Worm (Caenorhabditis elegans): ENCODE results near the gene K01D12.1.

The K01D12.1 gene

DNA sequence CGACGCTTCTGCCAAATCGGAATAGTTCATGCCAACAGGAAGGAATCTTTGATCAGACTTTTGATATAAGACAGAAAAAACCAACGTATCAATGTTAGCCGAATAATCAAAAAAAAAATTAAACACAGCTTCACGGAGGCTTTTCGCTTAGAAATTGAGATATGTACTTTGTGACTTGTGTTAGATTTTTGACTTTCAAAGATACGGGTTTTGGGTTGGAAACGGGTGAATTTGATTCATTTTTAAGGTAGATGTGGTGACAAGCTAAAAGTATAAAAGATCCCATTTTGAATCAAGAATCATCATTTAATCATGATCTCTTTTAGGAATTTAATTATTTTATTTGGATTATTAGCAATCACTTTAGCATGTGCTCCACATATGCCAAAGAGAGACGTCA is 25.0 kb downstream of the K01D12.1 start, which contains the start of gene K01D12.8:
K01D12.8 (plus strand) TSS at position 301 of the 400 bp plus-strand sequence.
- no peak for TF ChIP-seq dpl-1 (GFP tag; optimal IDR thresholded peaks at IDR 0.05)
- no peak for TF ChIP-seq ceh-40 (GFP tag; IDR thresholded peaks at IDR 0.05)
- no peak for TF ChIP-seq dox-1 (GFP tag; IDR thresholded peaks at IDR 0.05)
- TF ChIP-seq K11D2.4 (GFP tag; IDR thresholded peaks at IDR 0.05): no peak
- TF ChIP-seq nhr-179 (tag; optimal IDR thresholded peaks at IDR 0.05): no peak
- TF ChIP-seq pbrm-1 (GFP tag; IDR thresholded peaks at IDR 0.05): no peak
- TF ChIP-seq hmg-20 (GFP tag; IDR thresholded peaks at IDR 0.05): no peak
- no peak for TF ChIP-seq egl-18 (GFP tag; IDR thresholded peaks at IDR 0.05)
- TF ChIP-seq mel-28 (tag; optimal IDR thresholded peaks at IDR 0.05; ENCODE audit: borderline replicate concordance): no peak
- no peak for TF ChIP-seq Y67H2A.10 (GFP tag; conservative IDR thresholded peaks at IDR 0.05)
- no peak for TF ChIP-seq snpc-3.4 (tag; optimal IDR thresholded peaks at IDR 0.05)
- TF ChIP-seq F10E7.11 (tag; optimal IDR thresholded peaks at IDR 0.05): no peak
- TF ChIP-seq hlh-12 (tag; optimal IDR thresholded peaks at IDR 0.05): no peak
- TF ChIP-seq lin-40 (tag; optimal IDR thresholded peaks at IDR 0.05): no peak
- no peak for TF ChIP-seq mcd-1 (GFP tag; IDR thresholded peaks at IDR 0.05)
- no peak for TF ChIP-seq tlf-1 (GFP tag; optimal IDR thresholded peaks at IDR 0.05)
- TF ChIP-seq lin-35 (GFP tag; optimal IDR thresholded peaks at IDR 0.05): no peak
- TF ChIP-seq C06A6.2 (GFP tag; conservative IDR thresholded peaks at IDR 0.05): no peak
- no peak for TF ChIP-seq lsl-1 (GFP tag; optimal IDR thresholded peaks at IDR 0.05)

DNA sequence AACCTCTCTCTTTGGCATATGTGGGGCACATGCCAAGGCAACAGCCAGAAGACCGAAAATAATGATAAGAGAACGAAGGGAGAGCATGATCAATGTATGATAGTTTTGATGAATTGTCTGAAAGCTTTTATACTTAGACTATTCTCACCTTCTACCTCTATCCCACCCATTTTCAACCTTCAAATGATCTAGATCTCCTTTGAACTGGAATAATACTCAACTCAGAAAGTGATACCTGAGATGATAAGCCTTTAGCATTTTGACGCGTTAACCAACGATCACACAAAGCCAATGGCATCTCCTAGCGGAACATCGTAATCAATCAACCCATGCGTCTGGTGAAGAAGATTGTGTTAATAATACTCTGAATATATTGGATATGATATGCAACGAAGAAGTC is 27.2 kb downstream of the K01D12.1 start, which contains the start of gene K01D12.9:
K01D12.9 (minus strand) TSS at position 101 of the 400 bp plus-strand sequence.
- TF ChIP-seq Y67H2A.10 (GFP tag; conservative IDR thresholded peaks at IDR 0.05) (no peak), F55B11.4 (tag; optimal IDR thresholded peaks at IDR 0.05; ENCODE audit: borderline replicate concordance, insufficient read depth) (no peak), nhr-179 (tag; optimal IDR thresholded peaks at IDR 0.05) (no peak), lir-1 (GFP tag; conservative IDR thresholded peaks at IDR 0.05) (no peak), athp-1 (tag; optimal IDR thresholded peaks at IDR 0.05) (no peak), ztf-26 (tag; optimal IDR thresholded peaks at IDR 0.05) (no peak), Y53G8AR.9 (GFP tag; conservative IDR thresholded peaks at IDR 0.05) (no peak), ztf-18 (tag; optimal IDR thresholded peaks at IDR 0.05) (no peak), nfya-2 (GFP tag; IDR thresholded peaks at IDR 0.05) (no peak), mxl-1 (tag; optimal IDR thresholded peaks at IDR 0.05) (no peak), Y56A3A.18 (GFP tag; IDR thresholded peaks at IDR 0.05) (no peak)

DNA sequence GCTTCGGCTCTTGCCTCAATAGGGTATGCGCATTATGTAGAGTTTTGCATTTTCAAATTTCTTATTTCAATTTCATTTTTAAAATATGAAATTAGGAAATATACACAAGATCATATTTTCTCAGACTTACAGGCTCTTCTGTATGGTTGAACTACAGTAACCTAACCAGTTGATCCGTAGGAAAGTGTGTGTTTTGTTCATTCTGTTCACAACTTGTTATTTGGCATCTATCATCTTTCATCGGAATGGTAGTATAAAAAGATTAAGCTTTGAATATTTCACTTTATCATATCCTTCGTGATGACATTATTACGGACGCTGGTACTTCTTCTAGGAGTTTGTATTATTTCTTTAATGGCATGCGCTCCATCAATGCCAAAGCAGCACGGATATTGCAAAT is 28.6 kb downstream of the K01D12.1 start, which contains the start of gene K01D12.10:
K01D12.10 (plus strand) TSS at position 301 of the 400 bp plus-strand sequence.
- TF ChIP-seq C06A6.2 (GFP tag; conservative IDR thresholded peaks at IDR 0.05) (no peak), F55B11.4 (tag; optimal IDR thresholded peaks at IDR 0.05; ENCODE audit: borderline replicate concordance, insufficient read depth) (no peak), Y56A3A.18 (GFP tag; IDR thresholded peaks at IDR 0.05) (no peak)

DNA sequence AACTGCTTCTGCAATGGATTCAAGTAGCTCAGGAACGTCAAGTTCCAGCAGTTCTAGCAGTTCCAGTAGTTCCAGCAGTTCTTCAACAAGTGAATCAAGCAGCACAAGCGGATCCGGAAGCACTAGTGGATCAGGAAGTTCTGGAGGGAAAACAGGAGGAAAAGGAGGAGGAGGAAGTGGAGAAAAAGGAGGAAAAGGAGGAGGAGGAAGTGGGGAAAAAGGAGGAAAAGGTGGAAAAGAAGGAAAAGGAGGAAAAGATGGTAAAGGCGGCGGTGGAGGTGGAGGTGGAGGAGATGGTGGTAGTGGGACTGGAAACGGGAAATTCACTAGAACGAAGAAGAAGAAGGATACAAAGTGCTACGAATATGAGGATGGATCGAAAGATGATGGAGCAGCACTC is 29.2 kb downstream of the K01D12.1 start:
- TF ChIP-seq egrh-3 (GFP tag; IDR thresholded peaks at IDR 0.05) (peak; percentile 49), gei-17 (GFP tag; optimal IDR thresholded peaks at IDR 0.05) (peak; percentile 20), nfya-1 (tag; optimal IDR thresholded peaks at IDR 0.05; ENCODE audit: borderline replicate concordance, insufficient read depth) (no peak), attf-6 (GFP tag; IDR thresholded peaks at IDR 0.05) (no peak)

DNA sequence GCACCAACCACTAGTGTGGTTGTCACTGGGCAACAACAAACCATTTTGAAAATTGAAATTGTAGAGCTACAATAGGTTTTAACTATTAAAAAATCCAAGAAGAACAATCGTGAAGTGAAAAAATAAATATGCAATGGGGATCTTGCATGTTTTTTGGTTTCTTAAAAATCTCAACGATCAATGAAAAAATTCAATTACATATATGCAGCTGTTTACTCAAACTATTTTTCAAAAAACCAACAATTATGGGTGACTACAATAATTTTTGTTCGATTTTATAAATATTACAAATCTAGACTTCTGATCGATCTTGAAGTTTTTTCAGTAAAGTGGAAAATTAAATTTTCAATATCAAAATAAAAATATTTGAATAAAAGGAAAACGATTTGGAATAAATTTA is 31.2 kb downstream of the K01D12.1 start, which contains the start of gene cdr-4:
cdr-4 (minus strand) TSS at position 101 of the 400 bp plus-strand sequence.
- TF ChIP-seq F33H1.4 (GFP tag; IDR thresholded peaks at IDR 0.05): no peak
- TF ChIP-seq F52B5.7 (tag; optimal IDR thresholded peaks at IDR 0.05): no peak
- no peak for TF ChIP-seq nfya-2 (GFP tag; IDR thresholded peaks at IDR 0.05)
- TF ChIP-seq Y53F4B.3 (GFP tag; IDR thresholded peaks at IDR 0.05): no peak
- TF ChIP-seq madf-8 (GFP tag; conservative IDR thresholded peaks at IDR 0.05): no peak
- TF ChIP-seq mel-28 (tag; optimal IDR thresholded peaks at IDR 0.05; ENCODE audit: borderline replicate concordance): no peak
- no peak for TF ChIP-seq nfya-1 (tag; optimal IDR thresholded peaks at IDR 0.05; ENCODE audit: borderline replicate concordance, insufficient read depth)
- no peak for TF ChIP-seq dox-1 (GFP tag; IDR thresholded peaks at IDR 0.05)

Measured in whole organism, young adult.